Fruit fly (Drosophila melanogaster) whole organism, embryonic: ENCODE data around the gene Acp63F.

Experiments used
- Adf1 ChIP-seq: fragments of 200-800 bp; sonication (Bioruptor generic); IDR thresholded peaks from 2 replicates; pipeline ENCODE4 v1.3.6; 2022; ENCODE audit warnings: missing biosample characterization, missing genetic modification characterization
- Atf-2 ChIP-seq: fragments of 200-800 bp; sonication (Bioruptor generic); optimal IDR thresholded peaks from 2 replicates; lab custom pipeline; 2016; ENCODE audit warnings: missing biosample characterization, missing genetic modification characterization
- Blimp-1 ChIP-seq: fragments of 200-800 bp; sonication (Bioruptor generic); optimal IDR thresholded peaks from 3 replicates; lab custom pipeline; 2018; ENCODE audit warnings: missing biosample characterization, missing genetic modification characterization, mild to moderate bottlenecking, moderate library complexity, missing genetic modification reagents
- CG10462 ChIP-seq: fragments of 200-800 bp; sonication (Bioruptor generic); optimal IDR thresholded peaks from 2 replicates; lab custom pipeline; 2016; ENCODE audit warnings: missing biosample characterization, missing genetic modification characterization
- CG11093 ChIP-seq: fragments of 200-800 bp; sonication (Bioruptor generic); IDR thresholded peaks from 3 replicates; pipeline ENCODE4 v1.3.6; 2022; ENCODE audit warnings: missing biosample characterization, missing genetic modification characterization
- CG12071 ChIP-seq: fragments of 200-800 bp; sonication (Bioruptor generic); optimal IDR thresholded peaks from 3 replicates; lab custom pipeline; 2018; ENCODE audit warnings: missing biosample characterization, mild to moderate bottlenecking, missing genetic modification characterization
- CG12155 ChIP-seq: fragments of 200-800 bp; sonication (Bioruptor generic); optimal IDR thresholded peaks from 3 replicates; lab custom pipeline; 2016; ENCODE audit warnings: missing biosample characterization, missing genetic modification characterization
- CG14014 ChIP-seq: fragments of 200-800 bp; sonication (Bioruptor generic); IDR thresholded peaks from 2 replicates; pipeline ENCODE4 v1.3.6; 2022; ENCODE audit warnings: missing biosample characterization, missing genetic modification characterization
- CG15601 ChIP-seq: fragments of 200-800 bp; sonication (Bioruptor generic); optimal IDR thresholded peaks from 3 replicates; lab custom pipeline; 2019; ENCODE audit warnings: missing biosample characterization, mild to moderate bottlenecking, missing genetic modification characterization, moderate library complexity
- CG1647 ChIP-seq: fragments of 200-800 bp; sonication (Bioruptor generic); optimal IDR thresholded peaks from 3 replicates; lab custom pipeline; 2016; ENCODE audit warnings: missing biosample characterization, missing genetic modification characterization
- CG16813 ChIP-seq: fragments of 200-800 bp; sonication (Bioruptor generic); IDR thresholded peaks from 3 replicates; pipeline ENCODE4 v1.3.6; 2022; ENCODE audit warnings: missing biosample characterization, missing genetic modification characterization; ENCODE audit not compliant: partially characterized antibody
- CG18262 ChIP-seq: fragments of 200-800 bp; optimal IDR thresholded peaks from 3 replicates; lab custom pipeline; 2019; ENCODE audit warnings: missing biosample characterization, mild to moderate bottlenecking, missing genetic modification characterization, moderate library complexity
- CG2889 ChIP-seq: fragments of 200-800 bp; sonication (Bioruptor generic); IDR thresholded peaks from 3 replicates; pipeline ENCODE4 v1.3.6; 2022; ENCODE audit warnings: missing biosample characterization, missing genetic modification characterization
- CG32772 ChIP-seq: fragments of 200-800 bp; sonication (Bioruptor generic); IDR thresholded peaks from 2 replicates; pipeline ENCODE4 v1.3.6; 2022; ENCODE audit warnings: missing biosample characterization, missing genetic modification characterization
- CG43689 ChIP-seq: fragments of 200-800 bp; sonication (Bioruptor generic); IDR thresholded peaks from 2 replicates; pipeline ENCODE4 v1.3.6; 2022; ENCODE audit warnings: missing biosample characterization, missing genetic modification characterization
- CG4424 ChIP-seq: fragments of 200-800 bp; sonication (Bioruptor generic); optimal IDR thresholded peaks from 3 replicates; lab custom pipeline; 2016; ENCODE audit warnings: missing biosample characterization, missing genetic modification characterization
- CG6765 ChIP-seq: fragments of 200-800 bp; sonication (Bioruptor generic); optimal IDR thresholded peaks from 3 replicates; lab custom pipeline; 2017; ENCODE audit warnings: missing biosample characterization, mild to moderate bottlenecking, missing genetic modification characterization
- CG6854 ChIP-seq: fragments of 200-800 bp; sonication (Bioruptor generic); optimal IDR thresholded peaks from 3 replicates; lab custom pipeline; 2017; ENCODE audit warnings: missing biosample characterization, mild to moderate bottlenecking, missing genetic modification characterization
- CG7357 ChIP-seq: fragments of 200-800 bp; sonication (Bioruptor generic); IDR thresholded peaks from 3 replicates; pipeline ENCODE4 v1.3.6; 2022; ENCODE audit warnings: missing biosample characterization, missing genetic modification characterization
- CG8388 ChIP-seq: fragments of 200-800 bp; sonication (Bioruptor generic); optimal IDR thresholded peaks from 2 replicates; lab custom pipeline; 2019; ENCODE audit warnings: missing biosample characterization, mild to moderate bottlenecking, missing genetic modification characterization, moderate library complexity
- CG9932 ChIP-seq: fragments of 200-800 bp; sonication (Bioruptor generic); IDR thresholded peaks from 2 replicates; pipeline ENCODE4 v1.3.6; 2022; ENCODE audit warnings: missing biosample characterization, missing genetic modification characterization
- CHES-1-like ChIP-seq: fragments of 200-800 bp; sonication (Bioruptor generic); optimal IDR thresholded peaks from 2 replicates; lab custom pipeline; 2016; ENCODE audit warnings: missing biosample characterization, missing genetic modification characterization
- Camta ChIP-seq: fragments of 200-800 bp; sonication (Bioruptor generic); optimal IDR thresholded peaks from 2 replicates; lab custom pipeline; 2016; ENCODE audit warnings: missing biosample characterization, missing genetic modification characterization
- D19B ChIP-seq: fragments of 200-800 bp; sonication (Bioruptor generic); optimal IDR thresholded peaks from 2 replicates; lab custom pipeline; 2017; ENCODE audit warnings: missing biosample characterization, mild to moderate bottlenecking, missing genetic modification characterization
- Elba2 ChIP-seq: fragments of 200-800 bp; sonication (Bioruptor generic); optimal IDR thresholded peaks from 3 replicates; lab custom pipeline; 2016; ENCODE audit warnings: missing biosample characterization, missing genetic modification characterization
- Fer3 ChIP-seq: fragments of 200-800 bp; sonication (Bioruptor generic); optimal IDR thresholded peaks from 2 replicates; lab custom pipeline; 2018; ENCODE audit warnings: missing biosample characterization, mild to moderate bottlenecking, missing genetic modification characterization, moderate library complexity
- Gug ChIP-seq: fragments of 200-800 bp; sonication (Bioruptor generic); IDR thresholded peaks from 4 replicates; pipeline ENCODE4 v1.3.6; 2022; ENCODE audit warnings: missing biosample characterization, missing genetic modification characterization
- Hsf ChIP-seq: fragments of 200-800 bp; sonication (Bioruptor generic); optimal IDR thresholded peaks from 3 replicates; lab custom pipeline; 2016; ENCODE audit warnings: missing biosample characterization, missing genetic modification characterization
- Jarid2 ChIP-seq: fragments of 200-800 bp; sonication (Bioruptor generic); optimal IDR thresholded peaks from 3 replicates; lab custom pipeline; 2017; ENCODE audit warnings: mild to moderate bottlenecking, missing biosample characterization, missing genetic modification reagents, missing genetic modification characterization
- MESR4 ChIP-seq: fragments of 200-800 bp; sonication (Bioruptor generic); optimal IDR thresholded peaks from 2 replicates; lab custom pipeline; 2018; ENCODE audit warnings: missing biosample characterization, mild to moderate bottlenecking, missing genetic modification characterization, moderate library complexity
- Nf-YB ChIP-seq: fragments of 200-800 bp; sonication (Bioruptor generic); optimal IDR thresholded peaks from 3 replicates; lab custom pipeline; 2019; ENCODE audit warnings: missing biosample characterization, mild to moderate bottlenecking, missing genetic modification characterization, moderate library complexity
- Oaz ChIP-seq: fragments of 200-800 bp; sonication (Bioruptor generic); IDR thresholded peaks from 2 replicates; pipeline ENCODE4 v1.3.6; 2022; ENCODE audit warnings: missing biosample characterization, missing genetic modification characterization
- ato ChIP-seq: fragments of 200-800 bp; sonication (Bioruptor generic); IDR thresholded peaks from 2 replicates; pipeline ENCODE4 v1.3.6; 2022; ENCODE audit warnings: missing biosample characterization, missing genetic modification characterization; ENCODE audit not compliant: partially characterized antibody
- cad ChIP-seq: fragments of >200 bp; optimal IDR thresholded peaks from 2 replicates; lab custom pipeline; 2017; ENCODE audit warnings: missing biosample characterization, missing genetic modification characterization
- corto ChIP-seq: fragments of 200-800 bp; sonication (Bioruptor generic); optimal IDR thresholded peaks from 2 replicates; lab custom pipeline; 2016; ENCODE audit warnings: missing biosample characterization, mild to moderate bottlenecking, missing genetic modification characterization, moderate library complexity
- crol ChIP-seq: fragments of 200-800 bp; sonication (Bioruptor generic); IDR thresholded peaks from 2 replicates; pipeline ENCODE4 v1.3.6; 2022; ENCODE audit warnings: missing biosample characterization, missing genetic modification characterization
- dimm ChIP-seq: fragments of 200-800 bp; sonication (Bioruptor generic); IDR thresholded peaks from 2 replicates; pipeline ENCODE4 v1.3.6; 2022; ENCODE audit warnings: missing biosample characterization, missing genetic modification characterization
- dmrt99B ChIP-seq: fragments of 200-800 bp; sonication (Bioruptor generic); optimal IDR thresholded peaks from 2 replicates; lab custom pipeline; 2018; ENCODE audit warnings: missing biosample characterization, mild to moderate bottlenecking, missing genetic modification characterization, moderate library complexity
- gt ChIP-seq: fragments of 200-800 bp; sonication (Bioruptor generic); IDR thresholded peaks from 2 replicates; pipeline ENCODE4 v1.3.6; 2022; ENCODE audit warnings: missing biosample characterization, missing genetic modification characterization
- hb ChIP-seq: fragments of 200-800 bp; sonication (Bioruptor generic); IDR thresholded peaks from 3 replicates; pipeline ENCODE4 v1.3.6; 2022; ENCODE audit warnings: missing biosample characterization, missing genetic modification characterization; ENCODE audit not compliant: partially characterized antibody
- kah ChIP-seq: fragments of 200-800 bp; sonication (Bioruptor generic); optimal IDR thresholded peaks from 2 replicates; lab custom pipeline; 2018; ENCODE audit warnings: missing biosample characterization, mild to moderate bottlenecking, missing genetic modification characterization
- ken ChIP-seq: fragments of 200-800 bp; sonication (Bioruptor generic); IDR thresholded peaks from 3 replicates; pipeline ENCODE4 v1.3.6; 2022; ENCODE audit warnings: missing biosample characterization, missing genetic modification characterization
- kni ChIP-seq: fragments of 200-800 bp; sonication (Bioruptor generic); optimal IDR thresholded peaks from 3 replicates; lab custom pipeline; 2017; ENCODE audit warnings: mild to moderate bottlenecking, missing biosample characterization, missing genetic modification reagents, missing genetic modification characterization
- otp ChIP-seq: fragments of 200-800 bp; sonication (Bioruptor generic); IDR thresholded peaks from 3 replicates; pipeline ENCODE4, ENCODE4 v1.3.6; 2022; ENCODE audit warnings: missing biosample characterization, missing genetic modification characterization
- pros ChIP-seq: fragments of 200-800 bp; sonication (Bioruptor generic); optimal IDR thresholded peaks from 3 replicates; lab custom pipeline; 2019; ENCODE audit warnings: missing biosample characterization, mild to moderate bottlenecking, missing genetic modification characterization, moderate library complexity
- sens-2 ChIP-seq: fragments of 200-800 bp; sonication (Bioruptor generic); IDR thresholded peaks from 2 replicates; pipeline ENCODE4 v1.3.6; 2022; ENCODE audit warnings: missing biosample characterization, missing genetic modification characterization
- seq ChIP-seq: fragments of 200-800 bp; sonication (Bioruptor generic); IDR thresholded peaks from 2 replicates; pipeline ENCODE4 v1.3.6; 2022; ENCODE audit warnings: missing biosample characterization, missing genetic modification characterization
- tx ChIP-seq: fragments of 200-800 bp; sonication (Bioruptor generic); optimal IDR thresholded peaks from 2 replicates; lab custom pipeline; 2016; ENCODE audit warnings: missing biosample characterization, missing genetic modification characterization
- vnd ChIP-seq: fragments of 200-800 bp; sonication (Bioruptor generic); IDR thresholded peaks from 3 replicates; pipeline ENCODE4 v1.3.6; 2022; ENCODE audit warnings: missing biosample characterization, missing genetic modification characterization; ENCODE audit not compliant: partially characterized antibody
- zen2 ChIP-seq: fragments of 200-800 bp; sonication (Bioruptor generic); IDR thresholded peaks from 3 replicates; pipeline ENCODE4 v1.3.6; 2022; ENCODE audit warnings: missing biosample characterization, missing genetic modification characterization; ENCODE audit not compliant: partially characterized antibody

Gene Acp63F

dm6 chr3L:3824790-3825484 is 8.8 kb upstream of the Acp63F start, which contains the start of gene Rdh (continued):
- TF ChIP-seq CHES-1-like (GFP tag; lab: Kevin White, UChicago) (peak; percentile 29), Hsf (GFP tag; lab: Kevin White, UChicago) (peak; percentile 69), pros (GFP tag; lab: Kevin White, UChicago) (peak; percentile 75), sens-2 (GFP tag; lab: Robert Waterston, UW) (no peak), kah (GFP tag; lab: Kevin White, UChicago) (peak; percentile 30), dimm (GFP tag; lab: Robert Waterston, UW) (no peak), Gug (GFP tag; lab: Robert Waterston, UW) (0 out of 4 replicates have a peak, but pooled peaks have one; percentile 21), ato (no peak), Nf-YB (GFP tag; lab: Kevin White, UChicago) (peak; percentile 60), Atf-2 (no peak), CG16813 (GFP tag; lab: Robert Waterston, UW) (no peak), D19B (peak; percentile 45), CG12071 (peak; percentile 40), CG43689 (GFP tag; lab: Robert Waterston, UW) (no peak), CG1647 (GFP tag; lab: Kevin White, UChicago) (peak; percentile 41), Camta (GFP tag; lab: Kevin White, UChicago) (peak; percentile 4), CG15601 (tag; lab: Kevin White, UChicago) (peak; percentile 70), CG12155 (peak; percentile 58), Oaz (GFP tag; lab: Robert Waterston, UW) (peak; percentile 31; the same call in 1 of the 2 replicates), CG8388 (GFP tag; lab: Kevin White, UChicago) (peak; percentile 68), tx (GFP tag; lab: Kevin White, UChicago) (no peak), crol (GFP tag; lab: Robert Waterston, UW) (peak; percentile 72), Adf1 (GFP tag; lab: Robert Waterston, UW) (no peak), Jarid2 (GFP tag; lab: Kevin White, UChicago) (no peak), CG6765 (GFP tag; lab: Kevin White, UChicago) (peak; percentile 73), CG2889 (GFP tag; lab: Robert Waterston, UW) (no peak), vnd (GFP tag; lab: Robert Waterston, UW) (no peak), otp (no peak), CG18262 (peak; percentile 71), ken (peak; percentile 57; the same call in 1 of the 3 replicates), corto (GFP tag; lab: Kevin White, UChicago) (no peak), Fer3 (peak; percentile 87), gt (GFP tag; lab: Robert Waterston, UW) (no peak), CG11093 (GFP tag; lab: Robert Waterston, UW) (peak; percentile 60; the same call in 1 of the 3 replicates), Blimp-1 (GFP tag; lab: Kevin White, UChicago) (peak; percentile 79), CG7357 (GFP tag; lab: Robert Waterston, UW) (peak; percentile 49; the same call in 2 of the 3 replicates), hb (GFP tag; lab: Robert Waterston, UW) (no peak), dmrt99B (peak; percentile 84), zen2 (no peak), seq (GFP tag; lab: Robert Waterston, UW) (peak; percentile 35; the same call in 1 of the 2 replicates), MESR4 (GFP tag; lab: Kevin White, UChicago) (no peak), CG6854 (peak; percentile 77), cad (GFP tag; lab: Kevin White, UChicago) (no peak), CG32772 (no peak), CG14014 (GFP tag; lab: Robert Waterston, UW) (peak; percentile 64), Elba2 (no peak), CG10462 (GFP tag; lab: Kevin White, UChicago) (peak; percentile 24), kni (GFP tag; lab: Kevin White, UChicago) (peak; percentile 61), CG4424 (GFP tag; lab: Kevin White, UChicago) (peak; percentile 69), CG9932 (GFP tag; lab: Robert Waterston, UW) (peak; percentile 59)
